Fruit fly (Drosophila melanogaster): ENCODE measurements around the gene CG3061.
A peak's percentile ranks its signal among the peaks of the same experiment; 100 is the strongest.

The CG3061 gene

dm6 chr3R:13997762-13998161 is 34.4 kb upstream of the CG3061 start (continued):
- TF ChIP-seq zen (tag; optimal IDR thresholded peaks at IDR 0.05) (no peak), Bdp1 (GFP tag; optimal IDR thresholded peaks at IDR 0.05) (no peak), tio (GFP tag; optimal IDR thresholded peaks at IDR 0.05) (no peak), twi (tag; optimal IDR thresholded peaks at IDR 0.05) (no peak), HLHmδ (GFP tag; optimal IDR thresholded peaks at IDR 0.05) (no peak), CG9817 (tag; optimal IDR thresholded peaks at IDR 0.05) (no peak), ab (GFP tag; optimal IDR thresholded peaks at IDR 0.05) (no peak), Dbx (GFP tag; IDR thresholded peaks at IDR 0.05) (0 out of 3 replicates have a peak, but pooled peaks have one; percentile 28), unc-4 (GFP tag; IDR thresholded peaks at IDR 0.05; ENCODE audit: partially characterized antibody) (no peak), CG3163 (GFP tag; optimal IDR thresholded peaks at IDR 0.05) (no peak), CG3407 (GFP tag; optimal IDR thresholded peaks at IDR 0.05) (no peak), pb (GFP tag; optimal IDR thresholded peaks at IDR 0.05) (no peak), eve (GFP tag; optimal IDR thresholded peaks at IDR 0.05) (no peak), gcm (GFP tag; optimal IDR thresholded peaks at IDR 0.05) (no peak), Hand (GFP tag; optimal IDR thresholded peaks at IDR 0.05) (no peak), CG18599 (GFP tag; optimal IDR thresholded peaks at IDR 0.05) (no peak), ATbp (GFP tag; optimal IDR thresholded peaks at IDR 0.05) (no peak), CG10959 (GFP tag; IDR thresholded peaks at IDR 0.05) (no peak), CG10366 (GFP tag; IDR thresholded peaks at IDR 0.05) (no peak), YL-1 (GFP tag; optimal IDR thresholded peaks at IDR 0.05) (no peak), jigr1 (GFP tag; IDR thresholded peaks at IDR 0.05) (no peak), NC2β (GFP tag; optimal IDR thresholded peaks at IDR 0.05) (no peak), vfl (GFP tag; optimal IDR thresholded peaks at IDR 0.05) (no peak), abd-A (tag; optimal IDR thresholded peaks at IDR 0.05) (peak; percentile 70), CG14965 (GFP tag; optimal IDR thresholded peaks at IDR 0.05; ENCODE audit: borderline replicate concordance) (no peak), org-1 (GFP tag; optimal IDR thresholded peaks at IDR 0.05) (no peak), kah (GFP tag; optimal IDR thresholded peaks at IDR 0.05) (no peak), Nf-YA (GFP tag; IDR thresholded peaks at IDR 0.05) (no peak), z (GFP tag; IDR thresholded peaks at IDR 0.05) (no peak), shn (GFP tag; optimal IDR thresholded peaks at IDR 0.05) (no peak), CG14441 (GFP tag; IDR thresholded peaks at IDR 0.05) (0 out of 2 replicates have a peak, but pooled peaks have one; percentile 31), CG6254 (GFP tag; optimal IDR thresholded peaks at IDR 0.05) (no peak), Sin3A (optimal IDR thresholded peaks at IDR 0.05) (no peak), ham (GFP tag; IDR thresholded peaks at IDR 0.05) (no peak), CG10274 (GFP tag; optimal IDR thresholded peaks at IDR 0.05) (no peak), trh (GFP tag; optimal IDR thresholded peaks at IDR 0.05) (no peak), Xrp1 (GFP tag; IDR thresholded peaks at IDR 0.05) (no peak), lmd (GFP tag; IDR thresholded peaks at IDR 0.05) (peak; percentile 25; the same call in 1 of the 2 replicates), gem (tag; optimal IDR thresholded peaks at IDR 0.05) (no peak), crol (GFP tag; IDR thresholded peaks at IDR 0.05) (peak; percentile 29), CG2129 (GFP tag; IDR thresholded peaks at IDR 0.05; ENCODE audit: partially characterized antibody) (no peak), Atf-2 (GFP tag; optimal IDR thresholded peaks at IDR 0.05) (no peak), CG8281 (tag; optimal IDR thresholded peaks at IDR 0.05) (peak; percentile 47), ara (GFP tag; IDR thresholded peaks at IDR 0.05) (no peak), CG10654 (GFP tag; optimal IDR thresholded peaks at IDR 0.05) (no peak), scrt (GFP tag; optimal IDR thresholded peaks at IDR 0.05) (no peak), CG34422 (GFP tag; IDR thresholded peaks at IDR 0.05) (0 out of 3 replicates have a peak, but pooled peaks have one; percentile 38), nmo (GFP tag; optimal IDR thresholded peaks at IDR 0.05) (no peak), CkIIα-i1 (GFP tag; IDR thresholded peaks at IDR 0.05) (no peak), sqz (GFP tag; optimal IDR thresholded peaks at IDR 0.05) (peak; percentile 5), CG4328 (GFP tag; optimal IDR thresholded peaks at IDR 0.05) (no peak), ssp (GFP tag; IDR thresholded peaks at IDR 0.05) (no peak)
